Worm (Caenorhabditis elegans): ENCODE measurements around the gene Y48B6A.13.

Gene Y48B6A.13

DNA sequence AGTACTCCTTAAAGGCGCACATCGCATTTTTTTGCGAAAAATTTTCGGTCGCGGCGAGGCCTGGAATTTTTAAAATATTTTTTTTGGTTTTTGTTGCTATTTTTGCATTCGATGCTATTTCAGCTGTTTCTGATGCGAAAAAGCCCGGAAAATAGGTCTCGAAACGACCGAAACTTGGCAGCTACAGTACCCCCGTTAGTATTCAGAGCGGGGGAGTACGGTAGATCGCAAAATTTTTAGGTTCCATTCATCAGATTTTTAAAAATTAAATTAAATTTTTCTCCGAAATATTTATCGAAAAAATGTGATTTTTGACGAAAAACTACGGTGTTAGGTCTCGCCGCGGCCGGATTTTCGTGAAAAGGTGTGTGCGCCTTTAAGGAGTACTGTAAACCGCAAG is 29.8 kb upstream of the Y48B6A.13 start (continued):
- TF ChIP-seq him-1 (tag; optimal IDR thresholded peaks at IDR 0.05): peak; percentile 37
- TF ChIP-seq mes-4 (tag; optimal IDR thresholded peaks at IDR 0.05): no peak
- no peak for TF ChIP-seq zim-3 (tag; optimal IDR thresholded peaks at IDR 0.05)
- TF ChIP-seq madf-8 (GFP tag; conservative IDR thresholded peaks at IDR 0.05): no peak
- TF ChIP-seq attf-6 (GFP tag; IDR thresholded peaks at IDR 0.05): no peak
- TF ChIP-seq Y67H2A.10 (GFP tag; conservative IDR thresholded peaks at IDR 0.05): no peak
- TF ChIP-seq snpc-1.3 (tag; optimal IDR thresholded peaks at IDR 0.05; ENCODE audit: insufficient read depth): no peak
- TF ChIP-seq efl-1 (GFP tag; optimal IDR thresholded peaks at IDR 0.05): no peak
- TF ChIP-seq rpc-1 (optimal IDR thresholded peaks at IDR 0.05): no peak
- TF ChIP-seq rpc-1 (tag; optimal IDR thresholded peaks at IDR 0.05): no peak
- TF ChIP-seq athp-1 (tag; optimal IDR thresholded peaks at IDR 0.05): peak; percentile 32

- TF ChIP-seq athp-1 (tag; optimal IDR thresholded peaks at IDR 0.05): no peak
- TF ChIP-seq madf-6 (GFP tag; IDR thresholded peaks at IDR 0.05): no peak
- no peak for TF ChIP-seq ccch-3 (GFP tag; optimal IDR thresholded peaks at IDR 0.05)
- no peak for TF ChIP-seq fkh-3 (tag; optimal IDR thresholded peaks at IDR 0.05)
- no peak for TF ChIP-seq akir-1 (GFP tag; optimal IDR thresholded peaks at IDR 0.05)
- TF ChIP-seq gei-17 (GFP tag; optimal IDR thresholded peaks at IDR 0.05): no peak
Measured at ce11 chrII:14252057-14252456, 26.0 kb upstream of the Y48B6A.13 start, which contains the start of gene Y54G11A.2. Y54G11A.2 (plus strand) TSS chrII:14252357.

- TF ChIP-seq lsy-27 (tag; optimal IDR thresholded peaks at IDR 0.05; ENCODE audit: borderline replicate concordance, insufficient read depth): no peak
- peak; percentile 83 to 89 for TF ChIP-seq let-607 (tag; optimal IDR thresholded peaks at IDR 0.05)
- no peak for TF ChIP-seq F23B12.7 (tag; optimal IDR thresholded peaks at IDR 0.05; ENCODE audit: insufficient read depth)
- TF ChIP-seq T26A5.8 (tag; optimal IDR thresholded peaks at IDR 0.05): peak; percentile 55
- TF ChIP-seq repo-1 (tag; optimal IDR thresholded peaks at IDR 0.05): peak; percentile 97
- TF ChIP-seq ekl-4 (GFP tag; IDR thresholded peaks at IDR 0.05): peak; percentile 95
- peak; percentile 79 for TF ChIP-seq F39B2.1 (GFP tag; IDR thresholded peaks at IDR 0.05)
- TF ChIP-seq lag-1 (GFP tag; IDR thresholded peaks at IDR 0.05): no peak
- TF ChIP-seq nhr-27 (tag; optimal IDR thresholded peaks at IDR 0.05): peak; percentile 65
- peak; percentile 32 to 93 (median 87) for TF ChIP-seq lin-35 (GFP tag; optimal IDR thresholded peaks at IDR 0.05)
- TF ChIP-seq unc-62 (GFP tag; optimal IDR thresholded peaks at IDR 0.05): no peak
- TF ChIP-seq madf-3 (GFP tag; IDR thresholded peaks at IDR 0.05): peak; percentile 94
- TF ChIP-seq gei-17 (GFP tag; optimal IDR thresholded peaks at IDR 0.05): peak; percentile 71
- peak; percentile 96 for TF ChIP-seq nfyb-1 (GFP tag; IDR thresholded peaks at IDR 0.05)
- TF ChIP-seq die-1 (tag; optimal IDR thresholded peaks at IDR 0.05): peak; percentile 67
- TF ChIP-seq hrde-1 (tag; optimal IDR thresholded peaks at IDR 0.05; ENCODE audit: borderline replicate concordance): peak; percentile 81
- peak; percentile 88 for TF ChIP-seq ztf-22 (GFP tag; optimal IDR thresholded peaks at IDR 0.05)
- peak; percentile 47; the same call in 1 of the 2 replicates for TF ChIP-seq ztf-28 (GFP tag; IDR thresholded peaks at IDR 0.05)
- TF ChIP-seq chd-7 (tag; optimal IDR thresholded peaks at IDR 0.05): peak; percentile 88
- TF ChIP-seq ztf-18 (tag; optimal IDR thresholded peaks at IDR 0.05): peak; percentile 96
- peak; percentile 90 for TF ChIP-seq nhr-90 (tag; optimal IDR thresholded peaks at IDR 0.05)
- TF ChIP-seq attf-3 (GFP tag; conservative IDR thresholded peaks at IDR 0.05): peak; percentile 65
- peak; percentile 80 for TF ChIP-seq C17E4.6 (GFP tag; IDR thresholded peaks at IDR 0.05)
- TF ChIP-seq athp-1 (tag; optimal IDR thresholded peaks at IDR 0.05): peak; percentile 85
- no peak for TF ChIP-seq F57A8.1 (GFP tag; optimal IDR thresholded peaks at IDR 0.05)
- no peak for TF ChIP-seq akir-1 (GFP tag; optimal IDR thresholded peaks at IDR 0.05)
- TF ChIP-seq B0035.1 (tag; optimal IDR thresholded peaks at IDR 0.05): peak; percentile 85
- 0 out of 2 replicates have a peak, but pooled peaks have one; percentile 44 for TF ChIP-seq cebp-2 (GFP tag; IDR thresholded peaks at IDR 0.05)
- peak; percentile 99 for TF ChIP-seq B0336.3 (GFP tag; IDR thresholded peaks at IDR 0.05)
- no peak for TF ChIP-seq tbx-9 (tag; optimal IDR thresholded peaks at IDR 0.05; ENCODE audit: borderline replicate concordance)
- TF ChIP-seq nhr-80 (tag; optimal IDR thresholded peaks at IDR 0.05): peak; percentile 87
- peak; percentile 97 for TF ChIP-seq ets-4 (GFP tag; optimal IDR thresholded peaks at IDR 0.05)
Measured at ce11 chrII:14251400-14251940, 25.4 kb upstream of the Y48B6A.13 start.
